Fruit fly (Drosophila melanogaster) whole organism, prepupa: ENCODE results near the gene Jon65Aiii.

Experiments
- Blimp-1 ChIP-seq: fragments of 200-800 bp; sonication (Bioruptor generic); optimal IDR thresholded peaks from 3 replicates; lab custom pipeline; 2017; ENCODE audit warnings: missing biosample characterization, missing genetic modification characterization, mild to moderate bottlenecking, moderate library complexity, missing genetic modification reagents
- CG10631 ChIP-seq: fragments of 200-800 bp; sonication (Bioruptor generic); optimal IDR thresholded peaks from 2 replicates; lab custom pipeline; 2016; ENCODE audit warnings: missing biosample characterization, missing genetic modification characterization
- CG10669 ChIP-seq: fragments of 200-800 bp; sonication (Bioruptor generic); optimal IDR thresholded peaks from 3 replicates; lab custom pipeline; 2018; ENCODE audit warnings: missing biosample characterization, mild to moderate bottlenecking, missing genetic modification characterization, moderate library complexity
- CG11294 ChIP-seq: fragments of 200-800 bp; sonication (Bioruptor generic); IDR thresholded peaks from 2 replicates; pipeline ENCODE4 v1.3.6; 2022; ENCODE audit warnings: missing biosample characterization, missing genetic modification characterization
- CG11902 ChIP-seq: fragments of 200-800 bp; sonication (Bioruptor generic); optimal IDR thresholded peaks from 3 replicates; lab custom pipeline; 2016; ENCODE audit warnings: missing biosample characterization, missing genetic modification characterization
- CG15336 ChIP-seq: fragments of 200-800 bp; sonication (Bioruptor generic); IDR thresholded peaks from 2 replicates; pipeline ENCODE4 v1.3.6; 2022; ENCODE audit warnings: missing biosample characterization, missing genetic modification characterization
- CG1621 ChIP-seq: fragments of 200-800 bp; sonication (Bioruptor generic); optimal IDR thresholded peaks from 3 replicates; lab custom pipeline; 2018; ENCODE audit warnings: missing biosample characterization, mild to moderate bottlenecking, missing genetic modification characterization
- CG16779 ChIP-seq: fragments of 200-800 bp; sonication (Bioruptor generic); optimal IDR thresholded peaks from 3 replicates; lab custom pipeline; 2017; ENCODE audit warnings: missing biosample characterization, mild to moderate bottlenecking, missing genetic modification characterization
- CG34406 ChIP-seq: fragments of 200-800 bp; sonication (Bioruptor generic); optimal IDR thresholded peaks from 3 replicates; lab custom pipeline; 2016; ENCODE audit warnings: missing biosample characterization, missing genetic modification characterization
- CG3919 ChIP-seq: fragments of 200-800 bp; sonication (Bioruptor generic); optimal IDR thresholded peaks from 3 replicates; lab custom pipeline; 2016; ENCODE audit warnings: missing biosample characterization, missing genetic modification characterization
- CG6163 ChIP-seq: fragments of 200-800 bp; sonication (Bioruptor generic); IDR thresholded peaks from 3 replicates; pipeline ENCODE4 v1.3.6; 2022; ENCODE audit warnings: missing biosample characterization, missing genetic modification characterization
- CG6792 ChIP-seq: fragments of 200-800 bp; sonication (Bioruptor generic); optimal IDR thresholded peaks from 3 replicates; lab custom pipeline; 2016; ENCODE audit warnings: missing biosample characterization, missing genetic modification characterization
- CG6808 ChIP-seq: fragments of 200-800 bp; sonication (Bioruptor generic); optimal IDR thresholded peaks from 3 replicates; lab custom pipeline; 2017; ENCODE audit warnings: missing biosample characterization, missing genetic modification characterization, mild to moderate bottlenecking, moderate library complexity, missing genetic modification reagents
- CG6854 ChIP-seq: fragments of 200-800 bp; sonication (Bioruptor generic); optimal IDR thresholded peaks from 2 replicates; lab custom pipeline; 2017; ENCODE audit warnings: missing biosample characterization, mild to moderate bottlenecking, missing genetic modification characterization
- CG7368 ChIP-seq: fragments of 200-800 bp; sonication (Bioruptor generic); optimal IDR thresholded peaks from 3 replicates; lab custom pipeline; 2016; ENCODE audit warnings: missing biosample characterization, missing genetic modification characterization
- CG8319 ChIP-seq: fragments of 200-800 bp; sonication (Bioruptor generic); optimal IDR thresholded peaks from 3 replicates; lab custom pipeline; 2016; ENCODE audit warnings: missing biosample characterization, missing genetic modification characterization
- CG8632 ChIP-seq: fragments of 200-800 bp; sonication (Bioruptor generic); optimal IDR thresholded peaks from 3 replicates; lab custom pipeline; 2016; ENCODE audit warnings: missing biosample characterization, missing genetic modification characterization
- Eip75B ChIP-seq: fragments of 200-800 bp; sonication (Bioruptor generic); optimal IDR thresholded peaks from 3 replicates; lab custom pipeline; 2016; ENCODE audit warnings: missing biosample characterization, missing genetic modification characterization
- Eip78C ChIP-seq: fragments of 200-800 bp; sonication (Bioruptor generic); peaks from one replicate; lab custom pipeline; 2016; ENCODE audit warnings: missing biosample characterization, missing genetic modification characterization
- Ets21C ChIP-seq: fragments of 200-800 bp; sonication (Bioruptor generic); optimal IDR thresholded peaks from 3 replicates; lab custom pipeline; 2016; ENCODE audit warnings: missing biosample characterization, missing genetic modification characterization
- Ets96B ChIP-seq: fragments of 200-800 bp; optimal IDR thresholded peaks from 2 replicates; lab custom pipeline; 2019; ENCODE audit warnings: missing biosample characterization, mild to moderate bottlenecking, missing genetic modification characterization, moderate library complexity
- Gug ChIP-seq: fragments of 200-800 bp; sonication (Bioruptor generic); IDR thresholded peaks from 2 replicates; pipeline ENCODE4 v1.3.6; 2022; ENCODE audit warnings: missing biosample characterization, missing genetic modification characterization
- Hr38 ChIP-seq: sonication (Bioruptor generic); optimal IDR thresholded peaks from 2 replicates; lab custom pipeline; 2016; ENCODE audit warnings: missing biosample characterization, missing genetic modification characterization
- Hr39 ChIP-seq: fragments of 200-800 bp; sonication (Bioruptor generic); optimal IDR thresholded peaks from 2 replicates; lab custom pipeline; 2016; ENCODE audit warnings: missing biosample characterization, missing genetic modification characterization
- Hr4 ChIP-seq: fragments of 200-800 bp; sonication (Bioruptor generic); optimal IDR thresholded peaks from 3 replicates; lab custom pipeline; 2016; ENCODE audit warnings: missing biosample characterization, missing genetic modification characterization
- Sox14 ChIP-seq: fragments of 200-800 bp; sonication (Bioruptor generic); optimal IDR thresholded peaks from 3 replicates; lab custom pipeline; 2016; ENCODE audit warnings: missing biosample characterization, missing genetic modification characterization
- achi ChIP-seq: fragments of 200-800 bp; sonication (Bioruptor generic); optimal IDR thresholded peaks from 3 replicates; lab custom pipeline; 2016; ENCODE audit warnings: missing biosample characterization, missing genetic modification characterization
- acj6 ChIP-seq: fragments of 200-800 bp; sonication (Bioruptor generic); optimal IDR thresholded peaks from 3 replicates; lab custom pipeline; 2016; ENCODE audit warnings: missing biosample characterization, missing genetic modification characterization
- dac ChIP-seq: fragments of 200-800 bp; sonication (Bioruptor generic); optimal IDR thresholded peaks from 2 replicates; lab custom pipeline; 2017; ENCODE audit warnings: missing biosample characterization, mild to moderate bottlenecking, missing genetic modification characterization
- esn ChIP-seq: fragments of 200-800 bp; sonication (Bioruptor generic); optimal IDR thresholded peaks from 2 replicates; lab custom pipeline; 2016; ENCODE audit warnings: missing biosample characterization, mild to moderate bottlenecking, missing genetic modification characterization, moderate library complexity
- fd85E ChIP-seq: fragments of 200-800 bp; sonication (Bioruptor generic); optimal IDR thresholded peaks from 3 replicates; lab custom pipeline; 2016; ENCODE audit warnings: missing biosample characterization, missing genetic modification characterization
- lz ChIP-seq: fragments of 200-800 bp; sonication (Bioruptor generic); optimal IDR thresholded peaks from 3 replicates; lab custom pipeline; 2016; ENCODE audit warnings: missing biosample characterization, missing genetic modification characterization
- pdm3 ChIP-seq: fragments of 200-800 bp; sonication (Bioruptor generic); optimal IDR thresholded peaks from 3 replicates; lab custom pipeline; 2016; ENCODE audit warnings: missing biosample characterization, missing genetic modification characterization
- salr ChIP-seq, 2 experiments: fragments of 200-800 bp; sonication (Bioruptor generic); optimal IDR thresholded peaks; 3 replicates each; lab custom pipeline; 2016 to 2018; ENCODE audit warnings: missing biosample characterization in 2 of 2, missing genetic modification characterization in 2 of 2, mild to moderate bottlenecking in 1 of 2
- spab ChIP-seq: fragments of 200-800 bp; sonication (Bioruptor generic); optimal IDR thresholded peaks from 2 replicates; lab custom pipeline; 2017; ENCODE audit warnings: missing biosample characterization, mild to moderate bottlenecking, missing genetic modification characterization, missing genetic modification reagents
- ss ChIP-seq, 2 experiments: fragments of 200-800 bp; sonication (Bioruptor generic); optimal IDR thresholded peaks; 2 replicates in 1 of 2; 3 replicates in 1 of 2; lab custom pipeline; 2017 to 2018; ENCODE audit warnings: mild to moderate bottlenecking in 2 of 2, missing biosample characterization in 2 of 2, missing genetic modification characterization in 2 of 2, moderate library complexity in 1 of 2
- svp ChIP-seq: fragments of 200-800 bp; sonication (Bioruptor generic); peaks from one replicate; lab custom pipeline; 2016; ENCODE audit warnings: missing biosample characterization, missing genetic modification characterization
- topi ChIP-seq: fragments of 200-800 bp; sonication (Bioruptor generic); optimal IDR thresholded peaks from 3 replicates; lab custom pipeline; 2016; ENCODE audit warnings: missing biosample characterization, missing genetic modification characterization
- vri ChIP-seq: fragments of 200-800 bp; sonication (Bioruptor generic); optimal IDR thresholded peaks from 3 replicates; lab custom pipeline; 2016; ENCODE audit warnings: missing biosample characterization, mild to moderate bottlenecking, missing genetic modification characterization

Jon65Aiii gene

dm6 chr3L:6050230-6050807, at the start of gene Jon65Aiii:
TSS of gene Jon65Aiii (plus strand) at chr3L:6050757.
- TF ChIP-seq spab (GFP tag; lab: Kevin White, UChicago) (no peak), fd85E (GFP tag; lab: Kevin White, UChicago) (no peak), CG6854 (GFP tag; lab: Kevin White, UChicago) (no peak), CG8632 (GFP tag; lab: Kevin White, UChicago) (no peak), Hr4 (no peak), topi (GFP tag; lab: Kevin White, UChicago) (no peak), vri (GFP tag; lab: Kevin White, UChicago) (peak; percentile 46), dac (GFP tag; lab: Kevin White, UChicago) (no peak)

dm6 chr3L:6000938-6001337, 49.6 kb upstream of the Jon65Aiii start:
- TF ChIP-seq CG8319 = no peak
- TF ChIP-seq vri (GFP tag; lab: Kevin White, UChicago) = no peak
- TF ChIP-seq CG11902 (GFP tag; lab: Kevin White, UChicago) = no peak
- no peak for TF ChIP-seq CG11294
- TF ChIP-seq ss (GFP tag; optimal IDR thresholded peaks at IDR 0.05; lab: Kevin White, UChicago) = no peak
- TF ChIP-seq pdm3 (GFP tag; lab: Kevin White, UChicago) = no peak
- TF ChIP-seq CG1621 (tag; lab: Kevin White, UChicago) = no peak
- TF ChIP-seq, all 60 proteins: peak for 0

dm6 chr3L:6010921-6011320, 39.6 kb upstream of the Jon65Aiii start, which contains the start of gene alphaKap4:
TSS of gene alphaKap4 (minus strand) at chr3L:6011021.
- TF ChIP-seq svp (no peak), Blimp-1 (no peak), Ets21C (no peak), CG6792 (GFP tag; lab: Kevin White, UChicago) (no peak), CG7368 (GFP tag; lab: Kevin White, UChicago) (no peak), CG6854 (GFP tag; lab: Kevin White, UChicago) (no peak), Sox14 (GFP tag; lab: Kevin White, UChicago) (no peak), CG8319 (no peak), Hr39 (GFP tag; lab: Kevin White, UChicago) (no peak), Hr38 (GFP tag; lab: Kevin White, UChicago) (no peak), vri (GFP tag; lab: Kevin White, UChicago) (no peak), CG16779 (no peak), Eip75B (no peak)

dm6 chr3L:6012950-6013349, 37.6 kb upstream of the Jon65Aiii start:
- TF ChIP-seq CG3919 (no peak), esn (GFP tag; lab: Kevin White, UChicago) (no peak), Gug (GFP tag; lab: Robert Waterston, UW) (no peak)
- TF ChIP-seq, all 60 proteins: peak for 0

- TF ChIP-seq CG6163 (GFP tag; lab: Robert Waterston, UW) (no peak), topi (GFP tag; lab: Kevin White, UChicago) (peak; percentile 7), CG34406 (GFP tag; lab: Kevin White, UChicago) (no peak), CG3919 (peak; percentile 21), CG1621 (tag; lab: Kevin White, UChicago) (no peak), CG16779 (no peak), acj6 (GFP tag; lab: Kevin White, UChicago) (no peak), Gug (GFP tag; lab: Robert Waterston, UW) (no peak), vri (GFP tag; lab: Kevin White, UChicago) (no peak), pdm3 (GFP tag; lab: Kevin White, UChicago) (no peak), Eip75B (peak; percentile 18), Ets96B (tag; lab: Kevin White, UChicago) (peak; percentile 36), salr (GFP tag; optimal IDR thresholded peaks at IDR 0.05; lab: Kevin White, UChicago) (no peak), Hr39 (GFP tag; lab: Kevin White, UChicago) (no peak), svp (peak; percentile 42), CG6808 (GFP tag; lab: Kevin White, UChicago) (peak; percentile 1), spab (GFP tag; lab: Kevin White, UChicago) (peak; percentile 20), CG10631 (GFP tag; lab: Kevin White, UChicago) (peak; percentile 37), Eip78C (peak; percentile 55), ss (GFP tag; optimal IDR thresholded peaks at IDR 0.05; lab: Kevin White, UChicago) (no peak), CG10669 (GFP tag; lab: Kevin White, UChicago) (peak; percentile 18), achi (GFP tag; lab: Kevin White, UChicago) (no peak), CG11902 (GFP tag; lab: Kevin White, UChicago) (no peak), CG15336 (GFP tag; lab: Robert Waterston, UW) (no peak), lz (GFP tag; lab: Kevin White, UChicago) (peak; percentile 25)
- TF ChIP-seq, all 60 proteins: peak for 11
Measured at dm6 chr3L:6022142-6022541, 28.4 kb upstream of the Jon65Aiii start.
